Fruit fly (Drosophila melanogaster) whole organism, larva: ENCODE data around the gene mbc.

Experiments used
- noc ChIP-seq: fragments of 200-800 bp; sonication (Bioruptor generic); optimal IDR thresholded peaks from 3 replicates; lab custom pipeline; 2019; ENCODE audit warnings: missing biosample characterization, mild to moderate bottlenecking, missing genetic modification characterization, moderate library complexity

Gene mbc

DNA sequence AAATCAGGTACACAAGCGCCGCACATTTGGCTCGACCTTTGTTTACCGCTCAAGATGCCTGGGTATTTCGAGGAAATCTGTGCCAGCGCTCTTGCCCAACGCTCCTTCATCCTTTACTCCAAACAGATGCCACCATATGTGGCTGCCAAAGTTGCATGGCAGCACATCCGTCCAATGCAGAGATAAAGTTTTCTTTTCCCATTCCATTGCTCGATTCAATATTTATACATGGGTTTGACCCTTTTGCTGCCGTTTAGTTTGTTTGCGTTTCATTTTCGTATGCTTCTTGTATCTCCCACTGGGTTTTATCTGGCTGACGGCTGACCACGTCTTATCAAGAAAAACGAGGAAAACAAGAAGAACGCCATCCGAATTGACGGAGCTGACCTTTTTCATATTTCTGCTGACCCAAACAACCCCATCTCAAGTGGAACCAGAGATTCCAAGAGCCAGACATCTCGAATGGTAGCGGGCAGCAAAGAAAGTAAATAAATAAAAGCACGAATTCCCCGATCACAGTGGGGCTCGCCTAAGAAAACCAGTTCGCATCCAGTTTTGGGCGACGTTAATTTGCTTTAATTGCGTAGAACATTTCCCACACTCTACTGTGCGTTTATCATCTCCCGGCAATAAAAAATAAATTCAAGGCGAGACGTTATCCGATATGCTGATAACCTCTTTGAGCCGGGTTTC, 9.1 kb downstream of the mbc start:
- no peak for TF ChIP-seq noc (tag; lab: Kevin White, UChicago)

DNA sequence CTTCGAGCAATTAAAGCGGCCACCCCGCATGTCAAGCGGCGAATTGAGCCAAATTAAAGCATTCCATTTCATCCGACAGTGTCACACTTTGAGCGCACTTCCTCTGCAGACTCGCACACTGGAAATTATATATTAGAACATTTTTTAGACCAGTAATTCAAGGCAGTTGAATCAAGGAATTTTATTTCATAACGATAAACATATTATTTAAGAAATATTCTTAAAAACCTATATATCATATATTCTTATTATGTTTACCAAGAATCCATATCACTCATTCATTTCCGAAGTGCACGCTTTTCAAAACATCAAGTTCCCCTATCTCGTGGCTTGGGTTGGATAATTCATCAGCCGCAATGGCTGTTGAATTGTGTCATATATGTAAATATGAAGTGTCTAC, 9.9 kb downstream of the mbc start:
- TF ChIP-seq noc (tag; lab: Kevin White, UChicago): no peak

DNA sequence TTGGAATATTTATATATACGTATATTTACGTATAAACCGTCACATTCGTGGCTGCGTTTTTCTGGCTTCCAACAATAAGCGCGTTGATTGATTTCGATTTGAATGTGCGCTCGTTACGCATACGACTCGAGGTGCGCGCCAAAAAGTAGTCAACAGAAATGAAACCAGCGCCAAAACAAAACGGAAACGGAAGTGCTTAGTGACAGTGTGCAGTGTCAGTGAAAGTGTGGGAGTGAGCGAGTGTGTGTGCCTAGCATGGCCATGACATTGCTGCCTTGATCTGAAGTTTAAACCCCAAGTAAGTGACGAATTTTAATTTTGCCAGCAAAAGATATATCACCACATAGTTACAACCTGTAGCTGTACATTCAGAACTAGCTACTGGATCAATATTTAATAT, 22.1 kb downstream of the mbc start, which contains the start of gene CG34355:
CG34355 (plus strand) TSS at position 192 of the 400 bp plus-strand sequence.
- no peak for TF ChIP-seq noc (tag; lab: Kevin White, UChicago)

DNA sequence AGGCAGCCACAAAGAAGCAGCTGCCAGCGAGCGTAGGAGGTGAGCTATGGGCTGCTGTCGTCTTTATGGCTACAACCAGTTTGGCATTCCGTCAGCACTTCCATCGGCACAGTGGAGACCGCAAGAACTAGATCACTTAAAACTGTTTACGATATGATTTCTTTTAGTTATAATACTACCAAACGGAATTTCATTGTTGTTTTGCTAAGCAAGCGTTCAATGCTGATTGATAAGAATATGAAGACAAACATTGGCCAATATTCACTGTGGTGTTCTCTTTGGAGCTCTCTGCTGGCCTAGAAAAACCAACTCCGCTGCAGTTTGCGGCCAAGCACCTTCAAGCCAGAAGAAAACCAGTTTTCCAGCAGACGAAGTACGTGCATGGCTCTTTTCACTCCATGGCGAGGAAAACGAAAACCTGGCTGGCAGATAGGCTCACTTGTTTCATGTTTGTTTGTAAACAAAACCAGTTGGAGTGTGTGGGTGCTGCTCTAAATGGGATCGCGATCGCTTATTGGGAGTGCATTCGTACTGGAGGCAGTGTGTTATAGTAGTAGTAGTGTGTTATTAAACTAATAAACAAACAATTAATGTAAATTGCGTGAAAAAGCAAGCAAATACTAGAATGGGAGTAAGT, 36.1 kb downstream of the mbc start:
- no peak for TF ChIP-seq noc (tag; lab: Kevin White, UChicago)

DNA sequence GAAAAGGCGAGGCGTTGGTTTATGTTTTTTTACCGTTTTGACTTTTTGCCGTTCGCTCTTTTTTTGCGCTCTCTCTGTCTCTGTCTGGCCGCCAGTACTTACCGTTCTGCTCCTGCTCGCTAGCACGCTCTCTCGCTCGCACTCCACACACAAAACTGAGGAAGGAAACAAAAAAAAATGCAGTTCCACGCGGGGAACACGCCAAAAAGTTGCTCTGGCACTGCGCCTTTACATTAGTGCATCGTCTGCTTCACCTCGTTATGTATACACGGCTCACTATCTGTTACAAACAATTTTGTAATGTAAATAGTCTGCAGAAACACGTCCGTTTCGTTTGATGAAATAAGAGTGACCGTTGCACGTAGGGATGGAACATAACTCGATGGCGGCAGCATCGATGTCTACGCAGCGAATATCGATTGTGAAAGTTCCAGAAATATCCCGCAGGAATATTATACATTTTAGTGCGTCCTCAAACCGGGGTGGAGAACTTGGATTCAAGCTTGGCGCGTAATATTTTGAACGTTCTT, 37.4 kb downstream of the mbc start, which contains the start of the genes CG33111 and eIF4G2:
CG33111 (minus strand) TSS at position 359 of the 530 bp plus-strand sequence.
eIF4G2 (minus strand) TSS at position 359 of the 530 bp plus-strand sequence.
- peak; percentile 60 for TF ChIP-seq noc (tag; lab: Kevin White, UChicago)

DNA sequence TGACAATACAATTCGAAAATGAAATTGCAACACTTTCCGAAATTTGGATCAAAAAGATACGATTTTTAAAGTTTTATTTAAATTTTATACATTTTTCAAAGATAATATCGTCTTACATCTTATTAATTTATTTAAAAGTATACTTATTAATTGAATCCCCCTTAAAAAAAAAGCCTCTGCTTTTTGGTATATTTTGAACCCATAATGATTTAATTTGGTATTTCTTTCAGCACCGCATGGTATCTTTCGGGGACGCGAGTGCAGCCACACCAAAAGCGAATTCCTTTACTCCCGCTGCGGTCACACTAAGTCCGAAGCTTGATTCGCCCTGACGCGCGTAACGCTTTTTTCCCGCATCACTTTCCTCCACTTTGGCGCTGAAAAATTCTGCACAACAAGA, 38.7 kb downstream of the mbc start:
- TF ChIP-seq noc (tag; lab: Kevin White, UChicago): no peak

DNA sequence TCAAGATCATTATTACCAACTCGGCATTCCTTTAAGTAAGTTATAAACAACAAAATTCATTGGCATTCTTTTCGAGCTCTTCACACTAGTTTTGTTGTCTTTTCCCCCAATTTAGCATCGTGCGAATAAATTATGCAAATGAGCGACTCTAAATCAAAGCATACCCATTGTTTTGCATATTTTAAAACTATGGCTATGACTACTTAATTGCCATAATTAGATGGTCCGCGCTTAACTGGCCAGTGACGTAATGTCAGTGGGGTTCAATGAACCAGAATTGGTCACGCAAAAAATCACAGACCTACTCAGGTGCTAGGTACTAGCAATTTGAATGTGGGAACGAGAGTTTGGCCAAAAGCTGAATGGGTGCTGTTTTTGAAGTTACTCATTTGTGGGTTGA, 41.4 kb downstream of the mbc start:
- peak; percentile 27 for TF ChIP-seq noc (tag; lab: Kevin White, UChicago)

DNA sequence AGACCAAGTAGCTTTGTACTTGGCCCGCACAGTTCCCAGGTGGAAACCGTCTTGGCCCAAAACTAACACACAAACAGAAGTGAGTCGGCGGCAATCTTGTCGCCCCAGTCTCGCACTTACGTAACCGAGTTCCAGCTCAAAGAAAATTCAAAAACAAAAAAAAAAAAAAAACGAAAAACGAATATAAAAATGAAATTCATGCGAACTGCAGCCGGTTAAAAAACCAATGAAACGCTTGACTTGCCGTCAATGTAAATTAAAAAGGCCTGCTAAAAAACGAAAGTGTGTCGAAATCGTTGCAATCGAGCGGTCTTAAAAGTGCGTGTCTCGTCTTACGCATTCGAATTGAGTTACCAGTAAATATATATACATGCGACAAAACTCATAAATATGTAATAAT, 42.1 kb downstream of the mbc start:
- no peak for TF ChIP-seq noc (tag; lab: Kevin White, UChicago)

DNA sequence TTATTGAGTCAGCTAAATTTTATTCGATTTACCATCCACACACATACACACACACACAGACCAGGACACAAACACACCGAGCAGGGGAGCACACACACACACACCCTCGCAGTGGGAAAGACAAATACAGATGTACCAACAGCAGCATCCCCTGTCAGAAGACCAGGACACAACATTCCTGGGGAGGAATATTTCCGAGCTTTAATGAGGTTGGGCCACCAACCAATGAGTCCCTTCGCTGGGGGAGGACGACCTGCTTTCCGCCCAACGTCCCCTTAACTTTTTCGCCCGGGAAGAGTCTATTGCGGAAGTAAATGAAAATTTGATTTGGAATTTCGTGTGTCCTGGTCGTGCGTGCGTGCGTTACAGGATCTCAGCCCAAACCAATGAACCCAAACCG, 45.5 kb downstream of the mbc start:
- no peak for TF ChIP-seq noc (tag; lab: Kevin White, UChicago)

DNA sequence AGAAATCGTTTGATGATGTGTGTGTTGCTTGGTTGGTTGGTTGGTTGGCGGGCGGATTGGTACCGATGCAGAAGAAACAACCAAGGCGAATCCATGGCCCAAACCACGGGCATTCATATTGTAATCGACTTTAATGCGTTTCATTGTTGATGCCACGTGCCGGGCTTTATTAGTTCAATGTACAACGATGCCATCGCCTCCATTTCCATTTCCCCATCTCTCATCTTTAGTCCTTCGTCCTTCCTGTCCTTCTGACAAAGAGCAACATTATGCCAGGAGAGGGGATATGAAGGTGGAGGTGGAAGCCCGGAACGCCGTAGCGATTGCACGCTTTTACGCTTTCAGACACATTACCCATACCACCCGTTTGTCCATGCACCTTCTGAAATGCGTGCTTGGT, 50.1 kb downstream of the mbc start:
- TF ChIP-seq noc (tag; lab: Kevin White, UChicago): no peak

DNA sequence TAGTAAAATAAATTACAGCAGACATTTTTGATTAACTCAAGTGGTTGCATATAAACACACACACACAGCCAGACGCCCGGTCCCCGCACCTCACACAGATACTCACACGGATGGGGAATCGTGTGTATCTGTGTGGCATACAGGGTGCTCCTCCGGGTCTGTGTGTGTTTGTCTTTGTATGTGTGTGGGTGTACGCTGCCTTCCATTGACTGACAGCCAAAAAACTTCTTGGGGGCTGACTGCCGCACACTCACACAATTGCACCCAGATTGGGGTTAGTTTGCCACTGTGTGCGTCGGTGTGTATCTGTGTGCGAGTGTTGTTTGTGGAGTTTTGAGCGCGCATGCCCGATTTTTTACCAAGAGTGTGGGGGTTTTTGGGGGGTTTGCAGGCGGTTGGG, 64.5 kb downstream of the mbc start:
- TF ChIP-seq noc (tag; lab: Kevin White, UChicago): no peak

DNA sequence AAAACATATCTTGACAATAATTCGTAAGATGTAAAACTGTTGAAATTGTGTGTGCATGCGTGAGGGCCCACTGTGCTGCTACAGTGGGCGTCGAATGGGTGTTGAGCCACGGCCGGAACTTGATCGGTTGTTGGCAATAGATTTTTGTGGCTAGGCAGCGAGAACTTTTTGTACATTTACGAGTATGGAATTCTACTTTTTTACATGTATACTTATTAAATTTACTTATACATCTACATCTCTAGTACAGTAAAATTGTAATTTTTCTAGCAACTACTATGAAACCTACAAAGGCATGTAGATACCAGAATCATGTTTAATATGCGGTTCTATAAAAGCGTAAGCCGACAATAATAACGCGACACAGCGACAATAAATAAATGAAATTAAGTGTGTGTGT, 68.0 kb downstream of the mbc start:
- no peak for TF ChIP-seq noc (tag; lab: Kevin White, UChicago)
